Worm (Caenorhabditis elegans): ENCODE measurements around the gene arrd-17.
A peak's percentile ranks its signal among the peaks of the same experiment; 100 is the strongest.

arrd-17 gene

ce11 chrIII:13606865-13607264 lies 23.7 kb downstream of the arrd-17 start:
- TF ChIP-seq T22C8.4 (GFP tag; IDR thresholded peaks at IDR 0.05) (no peak), ztf-23 (GFP tag; IDR thresholded peaks at IDR 0.05) (no peak), cog-1 (tag; optimal IDR thresholded peaks at IDR 0.05) (no peak), med-1 (GFP tag; optimal IDR thresholded peaks at IDR 0.05; ENCODE audit: insufficient read depth) (no peak)

ce11 chrIII:13606016-13606530 lies 24.5 kb downstream of the arrd-17 start, which contains the start of gene act-5:
TSS of gene act-5 (minus strand) at chrIII:13606066.
- no peak for TF ChIP-seq med-1 (GFP tag; optimal IDR thresholded peaks at IDR 0.05; ENCODE audit: insufficient read depth)
- no peak for TF ChIP-seq klf-2 (GFP tag; conservative IDR thresholded peaks at IDR 0.05)
- TF ChIP-seq ztf-29 (GFP tag; IDR thresholded peaks at IDR 0.05): no peak
- TF ChIP-seq ztf-23 (GFP tag; IDR thresholded peaks at IDR 0.05): no peak
- no peak for TF ChIP-seq cog-1 (tag; optimal IDR thresholded peaks at IDR 0.05)
- TF ChIP-seq tab-1 (GFP tag; IDR thresholded peaks at IDR 0.05): no peak
- TF ChIP-seq flt-1 (GFP tag; IDR thresholded peaks at IDR 0.05): no peak
- no peak for TF ChIP-seq ref-1 (GFP tag; conservative IDR thresholded peaks at IDR 0.05)
- no peak for TF ChIP-seq T22C8.4 (GFP tag; IDR thresholded peaks at IDR 0.05)

ce11 chrIII:13604834-13605233 lies 25.8 kb downstream of the arrd-17 start:
- TF ChIP-seq med-1 (GFP tag; optimal IDR thresholded peaks at IDR 0.05; ENCODE audit: insufficient read depth) (no peak), tab-1 (GFP tag; IDR thresholded peaks at IDR 0.05) (no peak)

DNA sequence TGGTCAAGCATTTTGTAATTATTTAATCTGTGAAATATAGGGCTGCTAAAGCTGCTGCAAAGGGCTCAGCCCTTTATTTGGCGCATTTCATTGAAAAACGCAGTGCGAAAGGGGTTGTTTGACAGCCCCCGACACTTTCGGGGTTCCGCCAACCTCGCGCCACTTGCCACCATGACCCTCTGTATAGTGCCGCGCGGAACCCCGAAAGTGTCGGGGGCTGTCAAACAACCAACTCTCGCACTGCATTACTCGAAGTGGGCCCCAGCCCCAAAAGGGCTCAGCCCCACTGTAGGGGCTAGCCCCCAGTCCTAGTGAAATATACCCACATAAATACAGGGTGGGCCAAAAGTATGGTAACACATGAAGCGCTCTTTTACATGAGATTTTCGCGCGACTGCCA lies 30.4 kb downstream of the arrd-17 start:
- no peak for TF ChIP-seq ztf-23 (GFP tag; IDR thresholded peaks at IDR 0.05)
- TF ChIP-seq med-1 (GFP tag; optimal IDR thresholded peaks at IDR 0.05; ENCODE audit: insufficient read depth): no peak
- TF ChIP-seq klf-2 (GFP tag; conservative IDR thresholded peaks at IDR 0.05): no peak
- no peak for TF ChIP-seq ref-1 (GFP tag; conservative IDR thresholded peaks at IDR 0.05)

ce11 chrIII:13585136-13585535 lies 45.5 kb downstream of the arrd-17 start:
- TF ChIP-seq tab-1 (GFP tag; IDR thresholded peaks at IDR 0.05) (peak; percentile 73), klf-2 (GFP tag; conservative IDR thresholded peaks at IDR 0.05) (0 out of 2 replicates have a peak, but pooled peaks have one; percentile 17), T22C8.4 (GFP tag; IDR thresholded peaks at IDR 0.05) (0 out of 2 replicates have a peak, but pooled peaks have one; percentile 26)

DNA sequence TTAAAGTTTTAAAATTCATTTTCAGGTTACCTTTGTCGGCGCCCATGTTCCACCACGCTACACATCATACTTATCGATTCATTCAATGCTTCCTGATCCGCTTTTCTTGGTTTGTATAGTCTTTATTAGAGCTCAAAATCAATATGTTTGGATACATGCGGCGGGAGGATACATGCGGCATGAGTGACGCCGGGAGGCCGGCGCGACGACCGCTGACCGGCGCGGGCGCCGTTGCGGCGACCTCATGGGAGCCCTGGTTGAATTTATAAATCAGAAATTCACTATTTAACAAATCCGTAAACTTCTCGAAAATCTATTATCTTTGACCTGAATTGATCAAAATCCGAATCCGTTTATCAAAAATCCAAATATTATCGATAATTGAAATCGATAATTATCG lies 48.9 kb downstream of the arrd-17 start:
- TF ChIP-seq cog-1 (tag; optimal IDR thresholded peaks at IDR 0.05): no peak
- TF ChIP-seq ref-1 (GFP tag; conservative IDR thresholded peaks at IDR 0.05): no peak
- no peak for TF ChIP-seq ztf-23 (GFP tag; IDR thresholded peaks at IDR 0.05)
- no peak for TF ChIP-seq T22C8.4 (GFP tag; IDR thresholded peaks at IDR 0.05)

- TF ChIP-seq tab-1 (GFP tag; IDR thresholded peaks at IDR 0.05) (no peak), T22C8.4 (GFP tag; IDR thresholded peaks at IDR 0.05) (no peak), klf-2 (GFP tag; conservative IDR thresholded peaks at IDR 0.05) (no peak), ztf-23 (GFP tag; IDR thresholded peaks at IDR 0.05) (no peak), cog-1 (tag; optimal IDR thresholded peaks at IDR 0.05) (no peak), med-1 (GFP tag; optimal IDR thresholded peaks at IDR 0.05; ENCODE audit: insufficient read depth) (no peak), ref-1 (GFP tag; conservative IDR thresholded peaks at IDR 0.05) (no peak), flt-1 (GFP tag; IDR thresholded peaks at IDR 0.05) (no peak), ztf-29 (GFP tag; IDR thresholded peaks at IDR 0.05) (no peak)
Observed at ce11 chrIII:13580538-13580937, 50.1 kb downstream of the arrd-17 start, which contains the start of gene T05D4.5. TSS of gene T05D4.5 (plus strand) at chrIII:13580838.

- TF ChIP-seq ztf-29 (GFP tag; IDR thresholded peaks at IDR 0.05): no peak
- no peak for TF ChIP-seq med-1 (GFP tag; optimal IDR thresholded peaks at IDR 0.05; ENCODE audit: insufficient read depth)
- TF ChIP-seq flt-1 (GFP tag; IDR thresholded peaks at IDR 0.05): no peak
- TF ChIP-seq T22C8.4 (GFP tag; IDR thresholded peaks at IDR 0.05): no peak
- no peak for TF ChIP-seq cog-1 (tag; optimal IDR thresholded peaks at IDR 0.05)
- no peak for TF ChIP-seq tab-1 (GFP tag; IDR thresholded peaks at IDR 0.05)
- no peak for TF ChIP-seq ref-1 (GFP tag; conservative IDR thresholded peaks at IDR 0.05)
- no peak for TF ChIP-seq ztf-23 (GFP tag; IDR thresholded peaks at IDR 0.05)
- no peak for TF ChIP-seq klf-2 (GFP tag; conservative IDR thresholded peaks at IDR 0.05)
Observed at ce11 chrIII:13580076-13580475, 50.5 kb downstream of the arrd-17 start.
